Worm (Caenorhabditis elegans): ENCODE results near the gene fbxb-14.
"Not testable (repeated sequence)": the region's sequence is repeated elsewhere in the genome, so short reads cannot be mapped to it uniquely, and the experiment has no call there.

DNA sequence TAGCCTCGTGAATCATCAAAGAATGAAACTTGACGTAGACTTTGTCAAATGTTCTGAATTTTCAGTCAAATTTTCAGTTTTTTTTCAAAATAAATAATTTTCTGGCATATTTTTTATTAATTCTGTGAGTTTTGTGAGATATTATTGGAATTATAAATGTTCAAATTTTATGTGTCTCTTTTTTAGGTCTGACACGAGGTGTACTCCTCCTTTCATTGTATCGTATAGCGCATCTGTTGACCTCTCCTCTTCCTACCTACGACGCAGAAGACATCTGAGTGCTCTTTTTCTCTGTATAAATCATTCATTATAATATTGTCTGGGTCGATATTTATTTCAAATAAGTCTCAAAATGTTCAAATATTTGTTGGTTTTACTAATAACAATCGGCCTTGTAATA is 47.3 kb downstream of the fbxb-14 start, which contains the start of gene T27A1.3:
- not testable (repeated sequence) for TF ChIP-seq ama-1 (optimal IDR thresholded peaks at IDR 0.05); pes-1 (GFP tag; IDR thresholded peaks at IDR 0.05); ets-7 (tag; optimal IDR thresholded peaks at IDR 0.05); flt-1 (GFP tag; IDR thresholded peaks at IDR 0.05); aly-1 (tag; optimal IDR thresholded peaks at IDR 0.05); tra-4 (tag; optimal IDR thresholded peaks at IDR 0.05); tbx-11 (GFP tag; IDR thresholded peaks at IDR 0.05); hmg-4 (GFP tag; optimal IDR thresholded peaks at IDR 0.05); hmbx-1 (tag; optimal IDR thresholded peaks at IDR 0.05)

Data from whole organism, early embryonic.